Worm (Caenorhabditis elegans) whole organism, young adult: ENCODE data around the gene dct-6.
A peak's percentile ranks its signal among the peaks of the same experiment; 100 is the strongest.

Experiments
- C17E4.6 ChIP-seq: fragments of 200-800 bp; sonication (Bioruptor generic); IDR thresholded peaks from 2 replicates; pipeline ENCODE4 v1.3.6; 2022; ENCODE audit warnings: missing genetic modification reagents, missing genetic modification characterization, missing compliant biosample characterization
- D2030.7 ChIP-seq: fragments of 200-800 bp; sonication (Bioruptor generic); IDR thresholded peaks from 2 replicates; pipeline ENCODE4 v1.3.6; 2022; ENCODE audit warnings: missing genetic modification reagents, missing genetic modification characterization, missing compliant biosample characterization
- F10E7.11 ChIP-seq: sonication (generic microtip); optimal IDR thresholded peaks from 2 replicates; lab custom pipeline; 2017; ENCODE audit warnings: mild to moderate bottlenecking, missing genetic modification characterization, moderate library complexity, missing compliant biosample characterization
- F33H1.4 ChIP-seq: fragments of 200-800 bp; sonication (Bioruptor generic); IDR thresholded peaks from 2 replicates; pipeline ENCODE4 v1.3.6; 2022; ENCODE audit warnings: missing genetic modification reagents, missing genetic modification characterization, missing compliant biosample characterization
- T07F8.4 ChIP-seq: sonication (generic microtip); optimal IDR thresholded peaks from 2 replicates; lab custom pipeline; 2016; ENCODE audit warnings: mild to moderate bottlenecking, missing genetic modification characterization, moderate library complexity, missing compliant biosample characterization
- ceh-100 ChIP-seq: fragments of 200-800 bp; sonication (Bioruptor generic); IDR thresholded peaks from 2 replicates; pipeline ENCODE4 v1.3.6; 2022; ENCODE audit warnings: missing genetic modification reagents, missing genetic modification characterization, missing compliant biosample characterization
- dox-1 ChIP-seq: fragments of 200-800 bp; sonication (Bioruptor generic); IDR thresholded peaks from 2 replicates; pipeline ENCODE4 v1.3.6; 2022; ENCODE audit warnings: missing genetic modification reagents, missing genetic modification characterization, missing compliant biosample characterization
- dpl-1 ChIP-seq: fragments of 150-350 bp; optimal IDR thresholded peaks from 2 replicates; lab custom pipeline; 2014; ENCODE audit warnings: missing biosample characterization, missing genetic modification reagents, missing genetic modification characterization
- efl-1 ChIP-seq: fragments of 150-350 bp; optimal IDR thresholded peaks from 2 replicates; lab custom pipeline; 2014; ENCODE audit warnings: missing biosample characterization, missing genetic modification reagents, missing genetic modification characterization
- egrh-3 ChIP-seq: fragments of 200-800 bp; sonication (Bioruptor generic); IDR thresholded peaks from 2 replicates; pipeline ENCODE4 v1.3.6; 2022; ENCODE audit warnings: missing genetic modification reagents, missing genetic modification characterization, missing compliant biosample characterization
- ekl-4 ChIP-seq: fragments of 200-800 bp; sonication (Bioruptor generic); IDR thresholded peaks from 2 replicates; pipeline ENCODE4 v1.3.6; 2022; ENCODE audit warnings: missing genetic modification reagents, missing genetic modification characterization, missing compliant biosample characterization
- him-1 ChIP-seq: sonication (generic microtip); optimal IDR thresholded peaks from 2 replicates; lab custom pipeline; 2016; ENCODE audit warnings: missing genotype, missing genetic modification reagents, missing genetic modification characterization, missing compliant biosample characterization
- hmg-1.2 ChIP-seq: fragments of 200-800 bp; sonication (Bioruptor generic); IDR thresholded peaks from 2 replicates; pipeline ENCODE4 v1.3.6; 2022; ENCODE audit warnings: missing genetic modification reagents, missing genetic modification characterization, missing compliant biosample characterization
- hsf-1 ChIP-seq: fragments of 200-800 bp; sonication (Bioruptor generic); IDR thresholded peaks from 2 replicates; pipeline ENCODE4 v1.3.6; 2022; ENCODE audit warnings: missing genetic modification reagents, missing genetic modification characterization, missing compliant biosample characterization
- lin-54 ChIP-seq: fragments of 200-800 bp; sonication (Bioruptor generic); optimal IDR thresholded peaks from 2 replicates; lab custom pipeline; 2018; ENCODE audit warnings: mild to moderate bottlenecking, missing genetic modification characterization, missing compliant biosample characterization
- lsl-1 ChIP-seq: fragments of 200-800 bp; sonication (Bioruptor generic); optimal IDR thresholded peaks from 2 replicates; lab custom pipeline; 2018; ENCODE audit warnings: mild to moderate bottlenecking, missing genetic modification characterization, moderate library complexity, missing compliant biosample characterization
- madf-10 ChIP-seq: sonication (generic microtip); optimal IDR thresholded peaks from 2 replicates; lab custom pipeline; 2016; ENCODE audit warnings: mild to moderate bottlenecking, missing genetic modification characterization, missing compliant biosample characterization
- madf-6 ChIP-seq: fragments of 200-800 bp; sonication (Bioruptor generic); IDR thresholded peaks from 2 replicates; pipeline ENCODE4 v1.3.6; 2022; ENCODE audit warnings: missing genetic modification reagents, missing genetic modification characterization, missing compliant biosample characterization
- mcd-1 ChIP-seq: fragments of 200-800 bp; sonication (Bioruptor generic); IDR thresholded peaks from 2 replicates; pipeline ENCODE4 v1.3.6; 2022; ENCODE audit warnings: missing genetic modification reagents, missing genetic modification characterization, missing compliant biosample characterization
- nfyb-1 ChIP-seq: fragments of 200-800 bp; sonication (Bioruptor generic); IDR thresholded peaks from 2 replicates; pipeline ENCODE4 v1.3.6; 2022; ENCODE audit warnings: missing genetic modification reagents, missing genetic modification characterization, missing compliant biosample characterization
- snpc-1.3 ChIP-seq: sonication (generic microtip); optimal IDR thresholded peaks from 2 replicates; lab custom pipeline; 2017; ENCODE audit warnings: missing genetic modification characterization, mild to moderate bottlenecking, missing compliant biosample characterization, antibody characterized with exemption, moderate library complexity, missing genotype, missing genetic modification reagents; ENCODE audit not compliant: insufficient read depth
- tbx-9 ChIP-seq: sonication (generic microtip); optimal IDR thresholded peaks from 2 replicates; lab custom pipeline; 2016; ENCODE audit warnings: borderline replicate concordance, missing genetic modification characterization, inconsistent platforms, missing compliant biosample characterization
- xnd-1 ChIP-seq: sonication (generic microtip); optimal IDR thresholded peaks from 2 replicates; lab custom pipeline; 2016; ENCODE audit warnings: missing genotype, missing genetic modification reagents, missing genetic modification characterization, missing compliant biosample characterization

Gene dct-6

DNA sequence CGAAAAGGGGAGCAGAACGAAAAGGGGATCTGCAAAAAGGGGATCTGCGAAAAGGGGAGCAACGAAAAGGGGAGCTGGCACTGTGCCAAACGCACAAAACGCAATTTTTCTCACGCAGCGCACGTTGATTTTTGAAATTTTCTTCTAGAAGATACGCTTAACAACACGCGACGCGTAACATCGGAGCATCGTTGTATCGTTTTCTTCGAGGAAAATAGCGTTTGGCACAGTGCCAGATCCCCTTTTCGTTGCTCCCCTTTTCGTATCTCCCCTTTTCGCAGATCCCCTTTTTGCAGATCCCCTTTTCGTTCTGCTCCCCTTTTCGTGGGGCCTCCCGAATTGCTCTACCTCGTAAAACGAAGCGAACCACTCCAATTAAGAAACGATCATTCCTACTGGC is 46.8 kb downstream of the dct-6 start:
- TF ChIP-seq C17E4.6 (GFP tag; lab: Robert Waterston, UW) (peak; percentile 45; the same call in 1 of the 2 replicates), hsf-1 (GFP tag; lab: Robert Waterston, UW) (peak; percentile 47; the same call in 1 of the 2 replicates), mcd-1 (peak; percentile 59), ekl-4 (GFP tag; lab: Robert Waterston, UW) (0 out of 2 replicates have a peak, but pooled peaks have one; percentile 13), egrh-3 (peak; percentile 29; the same call in 1 of the 2 replicates), dox-1 (GFP tag; lab: Robert Waterston, UW) (0 out of 2 replicates have a peak, but pooled peaks have one; percentile 26), ceh-100 (GFP tag; lab: Robert Waterston, UW) (peak; percentile 72), him-1 (tag; lab: Kevin White, UChicago) (peak; percentile 84), nfyb-1 (0 out of 2 replicates have a peak, but pooled peaks have one; percentile 28), madf-6 (GFP tag; lab: Robert Waterston, UW) (peak; percentile 26; the same call in 1 of the 2 replicates)

DNA sequence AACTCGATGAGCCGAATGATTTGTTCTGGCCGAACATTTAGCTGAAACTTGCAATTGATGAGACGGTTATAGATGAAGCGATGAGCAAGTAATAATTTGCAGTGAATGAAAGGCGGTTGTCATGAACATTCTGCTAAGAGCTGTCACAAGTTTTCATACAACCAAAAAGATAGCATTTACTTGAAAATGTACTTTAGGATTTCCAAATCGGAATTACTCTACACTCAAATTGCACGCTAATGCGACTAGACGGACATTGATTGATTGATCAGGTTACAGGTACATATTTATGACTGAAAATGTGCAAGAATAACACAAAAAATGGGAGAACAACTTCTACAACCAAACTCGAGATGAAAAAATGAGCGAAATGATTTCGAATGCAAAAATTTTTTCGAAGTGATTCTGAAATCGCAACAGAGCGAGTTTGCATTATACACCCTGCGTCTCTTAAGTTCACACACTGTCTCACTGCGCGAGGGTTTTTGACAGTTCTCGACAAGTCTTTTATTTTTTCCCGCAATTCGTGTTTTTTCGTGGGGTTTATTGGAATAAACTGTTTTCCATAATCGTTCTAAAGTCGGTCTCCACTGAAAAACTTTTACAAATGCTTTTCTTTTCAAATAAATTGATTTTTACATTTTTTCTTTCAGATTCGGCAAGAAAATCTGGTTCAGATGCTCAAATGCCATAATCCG is 53.4 kb downstream of the dct-6 start, which contains the start of the genes npp-10 and cyk-3:
Gene npp-10, minus strand, starts transcription at position 51 of the 698 bp plus-strand sequence.
Gene cyk-3, plus strand, starts transcription at position 648 of the 698 bp plus-strand sequence.
- peak; percentile 2 for TF ChIP-seq snpc-1.3 (tag; lab: Kevin White, UChicago)
- TF ChIP-seq lsl-1 (GFP tag; lab: Kevin White, UChicago): peak; percentile 52
- TF ChIP-seq mcd-1: peak; percentile 92
- TF ChIP-seq dpl-1: peak; percentile 5
- TF ChIP-seq efl-1 (GFP tag; lab: Kevin White, UChicago): peak; percentile 76
- peak; percentile 6 for TF ChIP-seq xnd-1 (tag; lab: Kevin White, UChicago)
- peak; percentile 47; the same call in 1 of the 2 replicates for TF ChIP-seq dox-1 (GFP tag; lab: Robert Waterston, UW)
- TF ChIP-seq F33H1.4 (GFP tag; lab: Robert Waterston, UW): 0 out of 2 replicates have a peak, but pooled peaks have one; percentile 6
- no peak for TF ChIP-seq T07F8.4 (tag; lab: Kevin White, UChicago)
- 0 out of 2 replicates have a peak, but pooled peaks have one; percentile 0 for TF ChIP-seq D2030.7 (GFP tag; lab: Robert Waterston, UW)
- no peak for TF ChIP-seq tbx-9
- no peak for TF ChIP-seq madf-10 (tag; lab: Kevin White, UChicago)
- peak; percentile 98 for TF ChIP-seq hmg-1.2 (GFP tag; lab: Robert Waterston, UW)
- TF ChIP-seq lin-54 (GFP tag; lab: Kevin White, UChicago): peak; percentile 30
- no peak for TF ChIP-seq F10E7.11 (tag; lab: Kevin White, UChicago)
- TF ChIP-seq madf-6 (GFP tag; lab: Robert Waterston, UW): peak; percentile 52; the same call in 1 of the 2 replicates
